Worm (Caenorhabditis elegans) whole organism, early embryonic: ENCODE data around the gene rsp-1.

ENCODE experiments used
- B0310.2 ChIP-seq: sonication (generic microtip); optimal IDR thresholded peaks from 2 replicates; lab custom pipeline; 2016; ENCODE audit warnings: mild to moderate bottlenecking, missing genetic modification characterization, missing compliant biosample characterization
- F13C5.2 ChIP-seq: sonication (generic microtip); optimal IDR thresholded peaks from 2 replicates; lab custom pipeline; 2017; ENCODE audit warnings: mild to moderate bottlenecking, missing genetic modification characterization, inconsistent platforms, missing compliant biosample characterization
- ama-1 ChIP-seq: fragments of 150-350 bp; optimal IDR thresholded peaks from 2 replicates; lab custom pipeline; 2014
- sea-1 ChIP-seq: fragments of 200-800 bp; sonication (Bioruptor generic); conservative IDR thresholded peaks from 2 replicates; pipeline ENCODE4 v1.3.6; 2022; ENCODE audit warnings: missing genetic modification characterization, missing compliant biosample characterization

DNA sequence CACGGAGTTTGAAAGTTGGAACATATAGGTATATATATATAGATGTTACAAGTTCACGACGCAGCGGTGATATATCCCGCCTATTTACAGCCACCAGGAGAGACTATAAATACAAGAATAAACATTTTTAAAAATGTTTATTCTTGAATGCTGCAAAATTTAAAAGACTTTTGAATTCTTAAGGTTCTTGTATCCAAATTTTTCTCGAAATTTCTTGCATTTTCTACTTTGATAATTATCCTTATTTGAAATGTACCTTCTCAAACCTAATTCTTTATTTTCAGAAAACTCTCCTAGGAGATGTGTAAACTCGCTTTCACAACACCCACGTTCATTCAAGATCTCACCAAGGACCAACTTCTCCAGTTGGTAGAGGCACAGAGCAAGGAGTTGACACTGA is 21.6 kb upstream of the rsp-1 start, which contains the start of gene C05D12.4:
- no peak for TF ChIP-seq ama-1 (lab: Kevin White, UChicago)
- TF ChIP-seq sea-1 = no peak
- TF ChIP-seq B0310.2 = no peak
- TF ChIP-seq F13C5.2 (tag; lab: Kevin White, UChicago) = no peak
